Worm (Caenorhabditis elegans) whole organism, late embryonic: Measurements from ENCODE around the gene B0416.4.

Experiments
- ama-1 ChIP-seq: fragments of 150-350 bp; optimal IDR thresholded peaks from 2 replicates; lab custom pipeline; 2014
- ceh-34 ChIP-seq: sonication (generic microtip); optimal IDR thresholded peaks from 2 replicates; lab custom pipeline; 2016; ENCODE audit warnings: mild to moderate bottlenecking, missing genetic modification characterization, missing compliant biosample characterization
- gmeb-2 ChIP-seq: sonication (generic microtip); optimal IDR thresholded peaks from 2 replicates; lab custom pipeline; 2016; ENCODE audit warnings: missing genetic modification characterization, inconsistent platforms, missing compliant biosample characterization
- mec-3 ChIP-seq: sonication (generic microtip); optimal IDR thresholded peaks from 2 replicates; lab custom pipeline; 2016; ENCODE audit warnings: borderline replicate concordance, missing genetic modification characterization, missing compliant biosample characterization
- nfya-1 ChIP-seq: sonication (generic microtip); optimal IDR thresholded peaks from 2 replicates; lab custom pipeline; 2017; ENCODE audit warnings: missing genetic modification characterization, mild to moderate bottlenecking, missing compliant biosample characterization, antibody characterized with exemption, moderate library complexity
- nhr-11 ChIP-seq: fragments of 150-350 bp; optimal IDR thresholded peaks from 2 replicates; lab custom pipeline; 2014; ENCODE audit warnings: missing biosample characterization, missing genetic modification characterization
- pat-9 ChIP-seq: fragments of 200-800 bp; sonication (Bioruptor generic); optimal IDR thresholded peaks from 2 replicates; lab custom pipeline; 2018; ENCODE audit warnings: mild to moderate bottlenecking, missing genetic modification characterization, moderate library complexity, missing compliant biosample characterization
- pha-4 ChIP-seq: fragments of 150-350 bp; optimal IDR thresholded peaks from 2 replicates; lab custom pipeline; 2018; ENCODE audit warnings: missing biosample characterization, missing genetic modification reagents, missing genetic modification characterization
- pqm-1 ChIP-seq: sonication (generic microtip); optimal IDR thresholded peaks from 2 replicates; lab custom pipeline; 2016; ENCODE audit warnings: missing genetic modification characterization, missing compliant biosample characterization
- sdc-2 ChIP-seq: sonication (generic microtip); optimal IDR thresholded peaks from 2 replicates; lab custom pipeline; 2016; ENCODE audit warnings: missing genotype, missing genetic modification characterization, missing compliant biosample characterization
- unc-55 ChIP-seq: sonication (generic microtip); optimal IDR thresholded peaks from 2 replicates; lab custom pipeline; 2017; ENCODE audit warnings: missing biosample characterization, missing genetic modification reagents, missing genetic modification characterization
- unc-86 ChIP-seq: sonication (generic microtip); optimal IDR thresholded peaks from 2 replicates; lab custom pipeline; 2016; ENCODE audit warnings: missing genetic modification characterization, missing compliant biosample characterization

DNA sequence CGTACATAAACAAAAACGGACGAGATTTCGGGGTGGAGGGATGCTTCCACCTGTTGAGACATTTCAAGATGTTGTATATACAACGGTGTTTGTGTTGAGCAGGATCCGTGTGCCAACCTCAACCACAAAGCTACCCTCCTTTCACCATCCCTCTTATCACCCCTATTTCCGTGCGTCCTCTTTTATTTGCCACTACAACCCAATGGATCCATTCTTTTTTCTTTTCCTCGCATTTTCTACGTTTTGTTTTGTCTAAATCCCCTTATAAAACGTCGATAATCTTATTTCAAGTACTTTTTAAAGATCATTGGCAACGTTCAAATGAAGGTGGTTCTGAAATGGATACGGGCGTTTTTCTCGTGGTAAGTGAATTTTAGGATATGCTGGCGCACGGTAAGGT, 35.5 kb upstream of the B0416.4 start, which contains the start of gene gpa-12:
- TF ChIP-seq unc-86 (tag; lab: Kevin White, UChicago) = no peak
- no peak for TF ChIP-seq pqm-1
- TF ChIP-seq nhr-11 = no peak
- no peak for TF ChIP-seq sdc-2 (tag; lab: Kevin White, UChicago)
- TF ChIP-seq mec-3 (tag; lab: Kevin White, UChicago) = no peak
- TF ChIP-seq pha-4 (tag; lab: Kevin White, UChicago) = no peak
- TF ChIP-seq nfya-1 = no peak
- TF ChIP-seq gmeb-2 (tag; lab: Kevin White, UChicago) = no peak
- no peak for TF ChIP-seq unc-55 (GFP tag; lab: Kevin White, UChicago)
- no peak for TF ChIP-seq ceh-34 (tag; lab: Kevin White, UChicago)
- no peak for TF ChIP-seq pat-9 (tag; lab: Kevin White, UChicago)
- no peak for TF ChIP-seq ama-1 (lab: Kevin White, UChicago)
